Fruit fly (Drosophila melanogaster): ENCODE measurements around the gene TTLL1B.

TTLL1B gene

DNA sequence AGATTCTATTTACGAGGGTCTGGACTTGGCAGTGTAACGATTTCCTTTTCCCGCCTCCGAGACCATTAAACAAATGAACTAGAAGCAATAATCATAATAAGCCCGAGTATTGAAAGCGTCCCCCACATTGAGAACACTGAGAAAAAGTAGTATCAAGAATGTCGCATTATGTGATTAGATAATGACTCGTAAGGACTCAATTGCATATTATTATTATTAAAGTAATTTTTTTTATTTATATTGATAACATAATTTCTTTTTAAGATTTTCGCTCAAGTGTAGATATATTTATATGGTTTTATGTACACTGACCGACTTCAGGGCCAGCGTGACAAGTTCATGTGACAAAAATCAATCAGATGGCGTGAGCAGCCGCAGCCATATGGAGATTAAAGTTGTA, 44.6 kb upstream of the TTLL1B start (continued):
- TF ChIP-seq ss (GFP tag; optimal IDR thresholded peaks at IDR 0.05) (peak; percentile 10 to 21), OdsH (GFP tag; optimal IDR thresholded peaks at IDR 0.05) (peak; percentile 44)

DNA sequence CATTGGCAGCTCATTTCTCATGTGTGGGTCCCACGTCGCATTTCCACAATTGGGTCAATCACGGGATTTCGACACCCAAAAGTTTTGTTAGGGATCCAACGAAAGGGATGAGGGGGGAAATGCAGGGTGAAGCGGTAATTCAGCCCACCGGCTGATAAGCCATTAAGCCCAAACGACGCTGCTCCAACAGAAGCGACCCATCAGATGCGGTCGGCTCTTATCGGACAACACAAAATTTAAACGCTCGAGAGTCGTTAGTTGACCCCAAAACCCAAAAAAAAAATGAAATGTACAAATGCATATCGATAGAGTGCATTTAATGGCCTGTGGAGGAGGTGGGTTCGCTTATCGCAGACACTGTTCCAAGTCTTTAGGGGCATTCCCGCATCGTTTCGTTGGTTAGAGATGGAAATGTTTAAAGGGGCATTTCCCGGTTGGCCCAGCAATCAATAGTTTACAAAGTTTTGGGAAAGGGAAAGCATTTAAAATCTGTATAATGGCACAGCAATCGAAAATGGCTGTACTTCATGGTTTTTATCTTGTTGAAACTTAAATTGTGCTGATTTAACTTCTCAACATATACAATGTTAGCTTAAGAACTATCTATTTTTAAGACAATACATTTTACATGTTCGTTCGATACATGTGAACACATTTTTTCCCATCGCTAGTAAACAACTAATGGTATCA, 41.2 kb upstream of the TTLL1B start:
- TF ChIP-seq CG6163 (GFP tag; IDR thresholded peaks at IDR 0.05) (no peak), svp (GFP tag) (peak; percentile 14)

DNA sequence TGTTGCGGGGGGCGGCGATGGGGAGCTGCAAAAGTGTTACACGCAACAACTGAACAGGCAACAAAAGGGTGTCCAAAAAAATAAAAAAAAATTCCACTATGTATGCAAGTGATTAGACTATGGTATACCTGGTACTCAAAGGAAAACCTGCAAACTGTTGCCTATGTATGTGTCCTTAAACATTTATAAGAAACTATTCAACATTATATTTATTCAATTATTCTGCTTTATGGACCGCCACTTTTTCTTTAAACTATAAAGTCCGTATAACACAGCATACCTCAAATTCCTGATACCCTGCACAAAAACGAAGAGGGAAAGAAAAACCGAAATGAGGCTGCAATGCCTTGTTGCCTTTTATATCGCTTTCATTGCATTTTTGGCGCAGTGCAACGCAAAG, 40.4 kb upstream of the TTLL1B start:
- TF ChIP-seq Hr39 (GFP tag; optimal IDR thresholded peaks at IDR 0.05) (peak; percentile 60), fkh (GFP tag; optimal IDR thresholded peaks at IDR 0.05) (no peak), pdm3 (GFP tag; optimal IDR thresholded peaks at IDR 0.05) (peak; percentile 78), Met (GFP tag; optimal IDR thresholded peaks at IDR 0.05) (peak; percentile 60), CG6276 (GFP tag; optimal IDR thresholded peaks at IDR 0.05) (peak; percentile 71), vri (GFP tag; optimal IDR thresholded peaks at IDR 0.05) (peak; percentile 16), achi (GFP tag; optimal IDR thresholded peaks at IDR 0.05) (peak; percentile 69), CG3919 (GFP tag; optimal IDR thresholded peaks at IDR 0.05) (peak; percentile 76), Gug (GFP tag; IDR thresholded peaks at IDR 0.05) (peak; percentile 72), Lpt (GFP tag; optimal IDR thresholded peaks at IDR 0.05) (peak; percentile 54), CG10669 (GFP tag; optimal IDR thresholded peaks at IDR 0.05) (peak; percentile 49), CG16779 (tag; optimal IDR thresholded peaks at IDR 0.05) (no peak), CG11294 (GFP tag; IDR thresholded peaks at IDR 0.05) (peak; percentile 74), Ets21C (GFP tag; optimal IDR thresholded peaks at IDR 0.05) (no peak), CG15336 (GFP tag; IDR thresholded peaks at IDR 0.05) (peak; percentile 84), Sox15 (GFP tag; optimal IDR thresholded peaks at IDR 0.05) (peak; percentile 40), CG3032 (tag; optimal IDR thresholded peaks at IDR 0.05) (peak; percentile 47), Eip78C (GFP tag) (peak; percentile 83), CG11762 (GFP tag; optimal IDR thresholded peaks at IDR 0.05; ENCODE audit: insufficient read depth) (peak; percentile 53), net (GFP tag; optimal IDR thresholded peaks at IDR 0.05) (peak; percentile 78), dsx (GFP tag; optimal IDR thresholded peaks at IDR 0.05; ENCODE audit: poor library complexity, severe bottlenecking) (peak; percentile 19), topi (GFP tag; optimal IDR thresholded peaks at IDR 0.05) (peak; percentile 60), Hr4 (GFP tag; optimal IDR thresholded peaks at IDR 0.05) (peak; percentile 87), Ets96B (tag; optimal IDR thresholded peaks at IDR 0.05) (peak; percentile 52), CG34406 (GFP tag; optimal IDR thresholded peaks at IDR 0.05) (peak; percentile 43), cyc (GFP tag; optimal IDR thresholded peaks at IDR 0.05) (peak; percentile 71), acj6 (GFP tag; optimal IDR thresholded peaks at IDR 0.05) (peak; percentile 69), CG1621 (tag; optimal IDR thresholded peaks at IDR 0.05) (no peak), svp (GFP tag) (peak; percentile 84), CG4318 (GFP tag; optimal IDR thresholded peaks at IDR 0.05) (peak; percentile 55), CG7368 (GFP tag; optimal IDR thresholded peaks at IDR 0.05) (peak; percentile 55), Sox14 (GFP tag; optimal IDR thresholded peaks at IDR 0.05) (peak; percentile 49), Sox102F (GFP tag; optimal IDR thresholded peaks at IDR 0.05) (peak; percentile 65), salr (GFP tag; optimal IDR thresholded peaks at IDR 0.05) (peak in 1 of 2 experiments; percentile 67), CG8632 (GFP tag; optimal IDR thresholded peaks at IDR 0.05) (peak; percentile 44), CG31627 (GFP tag; optimal IDR thresholded peaks at IDR 0.05) (peak; percentile 68), CG8119 (GFP tag; IDR thresholded peaks at IDR 0.05) (peak; percentile 81), ss (GFP tag; optimal IDR thresholded peaks at IDR 0.05) (peak; percentile 25 to 26), CG8319 (GFP tag; optimal IDR thresholded peaks at IDR 0.05) (peak; percentile 48), Blimp-1 (GFP tag; optimal IDR thresholded peaks at IDR 0.05) (peak; percentile 15), CG9139 (GFP tag; optimal IDR thresholded peaks at IDR 0.05) (no peak), Eip93F (GFP tag; optimal IDR thresholded peaks at IDR 0.05) (no peak), CG6163 (GFP tag; IDR thresholded peaks at IDR 0.05) (peak; percentile 85), CG6808 (GFP tag; optimal IDR thresholded peaks at IDR 0.05) (peak; percentile 43), CG11902 (GFP tag; optimal IDR thresholded peaks at IDR 0.05) (peak; percentile 63), dac (GFP tag; optimal IDR thresholded peaks at IDR 0.05) (peak; percentile 48)

Measured in whole organism, prepupa.